Fruit fly (Drosophila melanogaster) whole organism, prepupa: Measurements from ENCODE around the gene PNPase.

Experiments
- CG10631 ChIP-seq: fragments of 200-800 bp; sonication (Bioruptor generic); optimal IDR thresholded peaks from 2 replicates; lab custom pipeline; 2016; ENCODE audit warnings: missing biosample characterization, missing genetic modification characterization
- CG11294 ChIP-seq: fragments of 200-800 bp; sonication (Bioruptor generic); IDR thresholded peaks from 2 replicates; pipeline ENCODE4 v1.3.6; 2022; ENCODE audit warnings: missing biosample characterization, missing genetic modification characterization
- CG15336 ChIP-seq: fragments of 200-800 bp; sonication (Bioruptor generic); IDR thresholded peaks from 2 replicates; pipeline ENCODE4 v1.3.6; 2022; ENCODE audit warnings: missing biosample characterization, missing genetic modification characterization
- CG1621 ChIP-seq: fragments of 200-800 bp; sonication (Bioruptor generic); optimal IDR thresholded peaks from 3 replicates; lab custom pipeline; 2018; ENCODE audit warnings: missing biosample characterization, mild to moderate bottlenecking, missing genetic modification characterization
- CG16779 ChIP-seq: fragments of 200-800 bp; sonication (Bioruptor generic); optimal IDR thresholded peaks from 3 replicates; lab custom pipeline; 2017; ENCODE audit warnings: missing biosample characterization, mild to moderate bottlenecking, missing genetic modification characterization
- CG3032 ChIP-seq: fragments of 200-800 bp; optimal IDR thresholded peaks from 2 replicates; lab custom pipeline; 2019; ENCODE audit warnings: missing biosample characterization, mild to moderate bottlenecking, missing genetic modification characterization, moderate library complexity
- CG31627 ChIP-seq: fragments of 200-800 bp; sonication (Bioruptor generic); optimal IDR thresholded peaks from 3 replicates; lab custom pipeline; 2016; ENCODE audit warnings: missing biosample characterization, missing genetic modification characterization
- CG34406 ChIP-seq: fragments of 200-800 bp; sonication (Bioruptor generic); optimal IDR thresholded peaks from 3 replicates; lab custom pipeline; 2016; ENCODE audit warnings: missing biosample characterization, missing genetic modification characterization
- CG3919 ChIP-seq: fragments of 200-800 bp; sonication (Bioruptor generic); optimal IDR thresholded peaks from 3 replicates; lab custom pipeline; 2016; ENCODE audit warnings: missing biosample characterization, missing genetic modification characterization
- CG6163 ChIP-seq: fragments of 200-800 bp; sonication (Bioruptor generic); IDR thresholded peaks from 3 replicates; pipeline ENCODE4 v1.3.6; 2022; ENCODE audit warnings: missing biosample characterization, missing genetic modification characterization
- CG8119 ChIP-seq: fragments of 200-800 bp; sonication (Bioruptor generic); IDR thresholded peaks from 3 replicates; pipeline ENCODE4 v1.3.6; 2022; ENCODE audit warnings: missing biosample characterization, missing genetic modification characterization
- Eip75B ChIP-seq: fragments of 200-800 bp; sonication (Bioruptor generic); optimal IDR thresholded peaks from 3 replicates; lab custom pipeline; 2016; ENCODE audit warnings: missing biosample characterization, missing genetic modification characterization
- Eip78C ChIP-seq: fragments of 200-800 bp; sonication (Bioruptor generic); peaks from one replicate; lab custom pipeline; 2016; ENCODE audit warnings: missing biosample characterization, missing genetic modification characterization
- Eip93F ChIP-seq: fragments of 200-800 bp; sonication (Bioruptor generic); optimal IDR thresholded peaks from 2 replicates; lab custom pipeline; 2016; ENCODE audit warnings: missing biosample characterization, mild to moderate bottlenecking, missing genetic modification characterization
- Ets96B ChIP-seq: fragments of 200-800 bp; optimal IDR thresholded peaks from 2 replicates; lab custom pipeline; 2019; ENCODE audit warnings: missing biosample characterization, mild to moderate bottlenecking, missing genetic modification characterization, moderate library complexity
- Gug ChIP-seq: fragments of 200-800 bp; sonication (Bioruptor generic); IDR thresholded peaks from 2 replicates; pipeline ENCODE4 v1.3.6; 2022; ENCODE audit warnings: missing biosample characterization, missing genetic modification characterization
- Hr38 ChIP-seq: sonication (Bioruptor generic); optimal IDR thresholded peaks from 2 replicates; lab custom pipeline; 2016; ENCODE audit warnings: missing biosample characterization, missing genetic modification characterization
- Lpt ChIP-seq: fragments of 200-800 bp; sonication (Bioruptor generic); optimal IDR thresholded peaks from 3 replicates; lab custom pipeline; 2016; ENCODE audit warnings: missing biosample characterization, missing genetic modification characterization
- Met ChIP-seq: fragments of 200-800 bp; sonication (Bioruptor generic); optimal IDR thresholded peaks from 3 replicates; lab custom pipeline; 2016; ENCODE audit warnings: missing biosample characterization, missing genetic modification characterization
- Sox102F ChIP-seq: fragments of 200-800 bp; sonication (Bioruptor generic); optimal IDR thresholded peaks from 2 replicates; lab custom pipeline; 2016; ENCODE audit warnings: missing biosample characterization, mild to moderate bottlenecking, missing genetic modification characterization
- cyc ChIP-seq: fragments of 200-800 bp; sonication (Bioruptor generic); optimal IDR thresholded peaks from 3 replicates; lab custom pipeline; 2016; ENCODE audit warnings: missing biosample characterization, missing genetic modification characterization
- dac ChIP-seq: fragments of 200-800 bp; sonication (Bioruptor generic); optimal IDR thresholded peaks from 2 replicates; lab custom pipeline; 2017; ENCODE audit warnings: missing biosample characterization, mild to moderate bottlenecking, missing genetic modification characterization
- dsx ChIP-seq: fragments of 200-800 bp; optimal IDR thresholded peaks from 3 replicates; lab custom pipeline; 2019; ENCODE audit warnings: missing biosample characterization, mild to moderate bottlenecking, missing genetic modification characterization, moderate library complexity; ENCODE audit not compliant: poor library complexity, severe bottlenecking
- fd59A ChIP-seq: fragments of 200-800 bp; sonication (Bioruptor generic); optimal IDR thresholded peaks from 2 replicates; lab custom pipeline; 2017; ENCODE audit warnings: missing biosample characterization, mild to moderate bottlenecking, missing genetic modification characterization, missing genetic modification reagents
- fd85E ChIP-seq: fragments of 200-800 bp; sonication (Bioruptor generic); optimal IDR thresholded peaks from 3 replicates; lab custom pipeline; 2016; ENCODE audit warnings: missing biosample characterization, missing genetic modification characterization
- fkh ChIP-seq: fragments of 200-800 bp; sonication (Bioruptor generic); optimal IDR thresholded peaks from 3 replicates; lab custom pipeline; 2017; ENCODE audit warnings: missing biosample characterization, mild to moderate bottlenecking, missing genetic modification characterization, moderate library complexity
- lz ChIP-seq: fragments of 200-800 bp; sonication (Bioruptor generic); optimal IDR thresholded peaks from 3 replicates; lab custom pipeline; 2016; ENCODE audit warnings: missing biosample characterization, missing genetic modification characterization
- salr ChIP-seq, 2 experiments: fragments of 200-800 bp; sonication (Bioruptor generic); optimal IDR thresholded peaks; 3 replicates each; lab custom pipeline; 2016 to 2018; ENCODE audit warnings: missing biosample characterization in 2 of 2, missing genetic modification characterization in 2 of 2, mild to moderate bottlenecking in 1 of 2
- ss ChIP-seq, 2 experiments: fragments of 200-800 bp; sonication (Bioruptor generic); optimal IDR thresholded peaks; 2 replicates in 1 of 2; 3 replicates in 1 of 2; lab custom pipeline; 2017 to 2018; ENCODE audit warnings: mild to moderate bottlenecking in 2 of 2, missing biosample characterization in 2 of 2, missing genetic modification characterization in 2 of 2, moderate library complexity in 1 of 2
- svp ChIP-seq: fragments of 200-800 bp; sonication (Bioruptor generic); peaks from one replicate; lab custom pipeline; 2016; ENCODE audit warnings: missing biosample characterization, missing genetic modification characterization
- topi ChIP-seq: fragments of 200-800 bp; sonication (Bioruptor generic); optimal IDR thresholded peaks from 3 replicates; lab custom pipeline; 2016; ENCODE audit warnings: missing biosample characterization, missing genetic modification characterization

Gene PNPase

DNA sequence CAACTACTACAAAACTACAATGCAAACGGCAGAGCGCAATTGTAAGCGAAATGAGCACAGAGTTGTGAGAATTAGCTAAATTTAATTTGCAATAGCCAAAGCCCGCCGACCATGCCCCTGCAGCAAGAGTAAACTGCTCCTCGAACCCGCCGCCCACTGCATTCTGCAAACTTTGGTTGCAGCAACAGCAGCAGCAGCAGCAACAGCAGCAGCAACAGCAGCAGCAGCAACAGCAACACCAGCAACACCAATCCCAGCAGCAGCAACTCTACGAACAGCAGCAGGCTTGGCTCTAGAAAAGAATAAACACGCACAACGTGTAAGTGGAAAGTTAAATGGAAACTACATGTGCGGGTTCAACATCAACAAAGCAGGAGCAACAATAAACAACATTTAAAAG is 35.0 kb downstream of the PNPase start:
- TF ChIP-seq CG31627 = no peak
- no peak for TF ChIP-seq Ets96B (tag; lab: Kevin White, UChicago)
- no peak for TF ChIP-seq Met (GFP tag; lab: Kevin White, UChicago)
- TF ChIP-seq ss (GFP tag; optimal IDR thresholded peaks at IDR 0.05; lab: Kevin White, UChicago) = no peak
- no peak for TF ChIP-seq Eip78C (GFP tag; lab: Kevin White, UChicago)
- TF ChIP-seq CG34406 (GFP tag; lab: Kevin White, UChicago) = no peak
- no peak for TF ChIP-seq CG11294 (GFP tag; lab: Robert Waterston, UW)
- TF ChIP-seq CG15336 (GFP tag; lab: Robert Waterston, UW) = no peak
- no peak for TF ChIP-seq Eip75B (GFP tag; lab: Kevin White, UChicago)
- no peak for TF ChIP-seq svp (GFP tag; lab: Kevin White, UChicago)
- TF ChIP-seq topi (GFP tag; lab: Kevin White, UChicago) = no peak
- no peak for TF ChIP-seq Sox102F (GFP tag; lab: Kevin White, UChicago)
- no peak for TF ChIP-seq Hr38
- TF ChIP-seq lz (GFP tag; lab: Kevin White, UChicago) = no peak
- TF ChIP-seq fkh (GFP tag; lab: Kevin White, UChicago) = no peak
- TF ChIP-seq salr (GFP tag; optimal IDR thresholded peaks at IDR 0.05; lab: Kevin White, UChicago) = no peak
- TF ChIP-seq dsx (GFP tag; lab: Kevin White, UChicago) = no peak
- TF ChIP-seq Lpt = no peak

DNA sequence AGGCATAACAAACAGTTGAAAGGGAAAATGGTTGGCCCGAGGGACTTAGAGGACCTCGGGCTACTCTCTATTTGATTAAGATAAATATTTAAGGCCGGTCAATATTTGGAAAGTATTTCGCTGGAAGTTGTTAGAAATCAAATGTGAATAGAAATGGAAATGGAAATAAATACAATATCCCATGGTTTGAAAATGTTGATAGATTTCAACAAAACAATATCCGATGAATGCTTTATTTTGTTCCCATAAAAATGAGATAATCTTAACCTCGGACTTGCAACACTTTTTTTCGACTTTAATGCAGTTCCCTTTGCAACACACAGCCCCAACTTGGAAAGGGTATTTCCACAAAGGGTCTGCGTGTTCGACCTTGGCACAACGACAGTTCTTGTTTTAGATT is 36.2 kb downstream of the PNPase start:
- TF ChIP-seq cyc (GFP tag; lab: Kevin White, UChicago) (no peak), Eip93F (GFP tag; lab: Kevin White, UChicago) (no peak), Eip78C (GFP tag; lab: Kevin White, UChicago) (peak; percentile 38), svp (GFP tag; lab: Kevin White, UChicago) (peak; percentile 28)

DNA sequence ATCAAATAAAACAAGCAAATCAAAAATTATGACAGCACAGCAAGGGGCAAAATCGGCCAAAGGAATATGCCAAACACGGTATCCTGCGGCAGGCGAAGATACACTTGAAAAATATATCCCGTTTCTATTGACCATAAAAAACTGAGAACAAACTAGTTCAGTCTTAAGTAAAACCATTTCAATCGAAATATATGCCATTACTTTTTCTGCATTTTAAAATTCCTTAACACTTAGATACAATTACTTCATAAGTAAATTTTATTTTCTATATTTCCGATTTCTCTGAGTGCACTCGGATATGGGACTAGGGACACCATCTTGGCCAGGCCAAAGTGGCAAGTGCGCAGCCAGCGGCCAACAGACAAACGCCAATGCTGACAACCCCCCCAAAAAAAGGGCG is 41.6 kb downstream of the PNPase start:
- no peak for TF ChIP-seq CG10631 (GFP tag; lab: Kevin White, UChicago)
- no peak for TF ChIP-seq CG3919 (GFP tag; lab: Kevin White, UChicago)
- no peak for TF ChIP-seq Hr38
- TF ChIP-seq CG3032 (tag; lab: Kevin White, UChicago) = no peak
- no peak for TF ChIP-seq CG6163 (GFP tag; lab: Robert Waterston, UW)
- TF ChIP-seq CG31627 = no peak
- no peak for TF ChIP-seq topi (GFP tag; lab: Kevin White, UChicago)
- no peak for TF ChIP-seq fd59A (GFP tag; lab: Kevin White, UChicago)
- no peak for TF ChIP-seq svp (GFP tag; lab: Kevin White, UChicago)
- no peak for TF ChIP-seq Gug (GFP tag; lab: Robert Waterston, UW)
- no peak for TF ChIP-seq Eip93F (GFP tag; lab: Kevin White, UChicago)
- TF ChIP-seq Lpt = no peak
- no peak for TF ChIP-seq salr (GFP tag; optimal IDR thresholded peaks at IDR 0.05; lab: Kevin White, UChicago)
- TF ChIP-seq lz (GFP tag; lab: Kevin White, UChicago) = no peak
- TF ChIP-seq dac (GFP tag; lab: Kevin White, UChicago) = no peak
- TF ChIP-seq CG34406 (GFP tag; lab: Kevin White, UChicago) = no peak
- TF ChIP-seq CG8119 (GFP tag; lab: Robert Waterston, UW) = no peak
- TF ChIP-seq CG1621 (tag; lab: Kevin White, UChicago) = no peak
- TF ChIP-seq fd85E (GFP tag; lab: Kevin White, UChicago) = no peak
- no peak for TF ChIP-seq CG16779 (tag; lab: Kevin White, UChicago)
